Worm (Caenorhabditis elegans) whole organism, L1 larva: ENCODE measurements around the gene Y45F10B.8.

Source experiments
- C16A3.4 ChIP-seq: fragments of 150-350 bp; optimal IDR thresholded peaks from 2 replicates; lab custom pipeline; 2014; ENCODE audit warnings: missing biosample characterization, missing genetic modification characterization
- aha-1 ChIP-seq: fragments of 150-350 bp; optimal IDR thresholded peaks from 2 replicates; lab custom pipeline; 2014; ENCODE audit warnings: missing biosample characterization, missing genetic modification characterization
- alr-1 ChIP-seq: fragments of 200-800 bp; sonication (Bioruptor generic); optimal IDR thresholded peaks from 2 replicates; lab custom pipeline; 2018; ENCODE audit warnings: borderline replicate concordance, mild to moderate bottlenecking, missing genetic modification characterization, missing compliant biosample characterization
- blmp-1 ChIP-seq: fragments of 150-350 bp; optimal IDR thresholded peaks from 2 replicates; lab custom pipeline; 2014; ENCODE audit warnings: missing biosample characterization, missing genetic modification characterization
- ceh-88 ChIP-seq: fragments of 200-800 bp; sonication (Bioruptor generic); IDR thresholded peaks from 2 replicates; pipeline ENCODE4 v1.3.6; 2022; ENCODE audit warnings: missing genetic modification characterization, missing compliant biosample characterization
- ces-1 ChIP-seq: fragments of 150-350 bp; optimal IDR thresholded peaks from 2 replicates; lab custom pipeline; 2014; ENCODE audit warnings: missing biosample characterization, missing genetic modification reagents, missing genetic modification characterization
- efl-1 ChIP-seq, 4 experiments: fragments of 150-350 bp; optimal IDR thresholded peaks in 3 of 4; peaks in 1 of 4; 1 replicate in 1 of 4; 2 replicates in 3 of 4; lab custom pipeline; 2014; ENCODE audit warnings: missing biosample characterization in 2 of 4, missing genetic modification characterization in 2 of 4, missing genetic modification reagents in 2 of 4
- egl-13 ChIP-seq: sonication (generic microtip); optimal IDR thresholded peaks from 2 replicates; lab custom pipeline; 2016; ENCODE audit warnings: missing genotype, missing genetic modification reagents, missing genetic modification characterization, missing compliant biosample characterization
- egl-27 ChIP-seq, 2 experiments: fragments of 150-350 bp in 1 of 2; sonication (generic microtip); optimal IDR thresholded peaks; 3 replicates each; lab custom pipeline; 2017 to 2018; ENCODE audit warnings: missing biosample characterization in 2 of 2, missing genetic modification characterization in 2 of 2, missing genetic modification reagents in 2 of 2
- fkh-8 ChIP-seq: sonication (generic microtip); optimal IDR thresholded peaks from 2 replicates; lab custom pipeline; 2016; ENCODE audit warnings: mild to moderate bottlenecking, missing genetic modification characterization, missing compliant biosample characterization
- hlh-4 ChIP-seq: sonication (generic microtip); optimal IDR thresholded peaks from 2 replicates; lab custom pipeline; 2016; ENCODE audit warnings: mild to moderate bottlenecking, missing genetic modification characterization, missing compliant biosample characterization
- hpl-2 ChIP-seq: fragments of 150-350 bp; optimal IDR thresholded peaks from 2 replicates; lab custom pipeline; 2014; ENCODE audit warnings: missing biosample characterization, missing genetic modification reagents, missing genetic modification characterization
- isw-1 ChIP-seq: fragments of 200-800 bp; sonication (Bioruptor generic); IDR thresholded peaks from 2 replicates; pipeline ENCODE4 v1.3.6; 2022; ENCODE audit warnings: missing genetic modification characterization, missing compliant biosample characterization
- jun-1 ChIP-seq: fragments of 150-350 bp; optimal IDR thresholded peaks from 2 replicates; lab custom pipeline; 2014; ENCODE audit warnings: missing biosample characterization, missing genetic modification reagents, missing genetic modification characterization
- lin-14 ChIP-seq: fragments of 200-800 bp; sonication (Bioruptor generic); optimal IDR thresholded peaks from 2 replicates; lab custom pipeline; 2018; ENCODE audit warnings: mild to moderate bottlenecking, missing genetic modification characterization, moderate library complexity, missing compliant biosample characterization
- lin-39 ChIP-seq: fragments of 150-350 bp; optimal IDR thresholded peaks from 2 replicates; lab custom pipeline; 2014; ENCODE audit warnings: missing biosample characterization, missing genetic modification reagents, missing genetic modification characterization
- lsy-2 ChIP-seq, 2 experiments: fragments of 150-350 bp; optimal IDR thresholded peaks; 2 replicates each; lab custom pipeline; 2014; ENCODE audit warnings: missing biosample characterization in 2 of 2, missing genetic modification characterization in 2 of 2
- mab-9 ChIP-seq: fragments of 200-800 bp; sonication (Bioruptor generic); IDR thresholded peaks from 2 replicates; pipeline ENCODE4 v1.3.6; 2022; ENCODE audit warnings: missing genetic modification reagents, missing genetic modification characterization, missing compliant biosample characterization
- nhr-11 ChIP-seq: fragments of 150-350 bp; optimal IDR thresholded peaks from 2 replicates; lab custom pipeline; 2014; ENCODE audit warnings: missing biosample characterization, missing genetic modification characterization
- nhr-12 ChIP-seq: sonication (generic microtip); optimal IDR thresholded peaks from 2 replicates; lab custom pipeline; 2017; ENCODE audit warnings: missing biosample characterization, missing genetic modification characterization
- nhr-20 ChIP-seq: sonication (generic microtip); optimal IDR thresholded peaks from 2 replicates; lab custom pipeline; 2016; ENCODE audit warnings: mild to moderate bottlenecking, missing genetic modification characterization, missing compliant biosample characterization
- nhr-71 ChIP-seq: sonication (generic microtip); optimal IDR thresholded peaks from 2 replicates; lab custom pipeline; 2016; ENCODE audit warnings: mild to moderate bottlenecking, missing genetic modification characterization, moderate library complexity, missing compliant biosample characterization
- nhr-76 ChIP-seq: sonication (generic microtip); optimal IDR thresholded peaks from 2 replicates; lab custom pipeline; 2017; ENCODE audit warnings: missing biosample characterization, missing genetic modification characterization
- pag-3 ChIP-seq: sonication (generic microtip); optimal IDR thresholded peaks from 2 replicates; lab custom pipeline; 2017; ENCODE audit warnings: missing genetic modification characterization, mild to moderate bottlenecking, missing compliant biosample characterization, antibody characterized with exemption, borderline replicate concordance; ENCODE audit not compliant: insufficient read depth
- pqm-1 ChIP-seq: sonication (generic microtip); optimal IDR thresholded peaks from 3 replicates; lab custom pipeline; 2017; ENCODE audit warnings: missing biosample characterization, missing genetic modification characterization
- sox-4 ChIP-seq: sonication (generic microtip); optimal IDR thresholded peaks from 2 replicates; lab custom pipeline; 2016; ENCODE audit warnings: missing genetic modification characterization, missing compliant biosample characterization
- tbx-2 ChIP-seq: sonication (generic microtip); optimal IDR thresholded peaks from 2 replicates; lab custom pipeline; 2016; ENCODE audit warnings: missing genetic modification characterization, missing compliant biosample characterization
- vab-15 ChIP-seq: sonication (generic microtip); optimal IDR thresholded peaks from 2 replicates; lab custom pipeline; 2017; ENCODE audit warnings: missing genotype, mild to moderate bottlenecking, missing genetic modification characterization, missing compliant biosample characterization
- xbp-1 ChIP-seq: sonication (generic microtip); optimal IDR thresholded peaks from 2 replicates; lab custom pipeline; 2016; ENCODE audit warnings: missing genetic modification characterization, missing compliant biosample characterization
- ztf-11 ChIP-seq, 2 experiments: sonication (generic microtip); optimal IDR thresholded peaks; 2 replicates each; lab custom pipeline; 2016 to 2017; ENCODE audit warnings: missing genetic modification characterization in 2 of 2, missing biosample characterization in 1 of 2, missing compliant biosample characterization in 1 of 2

Gene Y45F10B.8

ce11 chrIV:13559020-13559419, 19.1 kb downstream of the Y45F10B.8 start (continued):
- TF ChIP-seq pag-3 (tag; lab: Kevin White, UChicago), result no peak

DNA sequence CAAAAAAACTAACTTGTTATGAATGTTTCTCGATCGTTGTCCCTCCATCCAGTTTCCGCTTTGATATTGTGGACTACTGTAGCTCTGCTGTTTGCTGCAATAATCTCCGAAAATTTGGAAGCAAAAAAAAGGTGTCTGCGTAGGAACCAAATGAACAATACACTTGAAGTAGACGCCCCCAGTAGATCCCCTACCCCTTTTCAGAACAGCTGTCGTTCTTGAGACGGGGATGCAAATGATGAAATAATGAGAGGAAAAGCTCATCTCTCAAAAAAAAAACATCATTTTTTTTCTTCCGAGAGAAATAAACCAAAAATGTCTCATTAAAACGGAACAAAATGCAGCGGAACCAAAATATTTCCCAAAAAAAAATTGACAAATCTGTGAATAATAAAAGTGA, 20.7 kb downstream of the Y45F10B.8 start:
- no peak for TF ChIP-seq nhr-76 (tag; lab: Kevin White, UChicago)
- TF ChIP-seq lin-14 (GFP tag; lab: Kevin White, UChicago), result peak; percentile 22

ce11 chrIV:13555508-13555907, 22.6 kb downstream of the Y45F10B.8 start:
- TF ChIP-seq lin-14 (GFP tag; lab: Kevin White, UChicago) (peak; percentile 58), aha-1 (tag; lab: Kevin White, UChicago) (no peak), ces-1 (no peak), lsy-2 (tag; optimal IDR thresholded peaks at IDR 0.05; lab: Kevin White, UChicago) (no peak), egl-13 (tag; lab: Kevin White, UChicago) (no peak), jun-1 (no peak), xbp-1 (tag; lab: Kevin White, UChicago) (no peak)

ce11 chrIV:13554350-13554749, 23.7 kb downstream of the Y45F10B.8 start:
- TF ChIP-seq efl-1 (optimal IDR thresholded peaks at IDR 0.05; lab: Kevin White, UChicago) (no peak), efl-1 (GFP tag; optimal IDR thresholded peaks at IDR 0.05 in 1 of 2; lab: Kevin White, UChicago) (peak in 1 of 2 experiments; percentile 76), tbx-2 (tag; lab: Kevin White, UChicago) (no peak)

ce11 chrIV:13549350-13549749, 28.7 kb downstream of the Y45F10B.8 start:
- no peak for TF ChIP-seq mab-9 (GFP tag; lab: Robert Waterston, UW)
- TF ChIP-seq nhr-11 (tag; lab: Kevin White, UChicago), result no peak
- no peak for TF ChIP-seq blmp-1 (tag; lab: Kevin White, UChicago)
- peak; percentile 15 for TF ChIP-seq hlh-4 (tag; lab: Kevin White, UChicago)
- no peak for TF ChIP-seq alr-1
- no peak for TF ChIP-seq hpl-2 (GFP tag; lab: Kevin White, UChicago)
- TF ChIP-seq, all 84 proteins: peak for 1

ce11 chrIV:13548188-13548587, 29.9 kb downstream of the Y45F10B.8 start, which contains the start of gene F52G2.3:
Gene F52G2.3, minus strand, starts transcription at chrIV:13548230.
- TF ChIP-seq tbx-2 (tag; lab: Kevin White, UChicago) (no peak), sox-4 (no peak), nhr-12 (tag; lab: Kevin White, UChicago) (no peak), egl-27 (tag; optimal IDR thresholded peaks at IDR 0.05; lab: Kevin White, UChicago) (no peak), mab-9 (GFP tag; lab: Robert Waterston, UW) (no peak), lin-39 (tag; lab: Kevin White, UChicago) (no peak), nhr-71 (tag; lab: Kevin White, UChicago) (no peak), isw-1 (no peak), C16A3.4 (tag; lab: Kevin White, UChicago) (no peak), fkh-8 (tag; lab: Kevin White, UChicago) (no peak), ztf-11 (tag; optimal IDR thresholded peaks at IDR 0.05; lab: Kevin White, UChicago) (no peak), pqm-1 (tag; lab: Kevin White, UChicago) (no peak), nhr-20 (tag; lab: Kevin White, UChicago) (no peak), vab-15 (tag; lab: Kevin White, UChicago) (no peak)

- TF ChIP-seq efl-1 (optimal IDR thresholded peaks at IDR 0.05; lab: Kevin White, UChicago) (no peak), efl-1 (GFP tag; optimal IDR thresholded peaks at IDR 0.05 in 1 of 2; lab: Kevin White, UChicago) (peak in 1 of 2 experiments; percentile 66), nhr-11 (tag; lab: Kevin White, UChicago) (no peak), ceh-88 (GFP tag; lab: Robert Waterston, UW) (no peak)
These were observed 37.9 kb downstream of the Y45F10B.8 start, which contains the start of gene rsd-2 for ce11 chrIV:13540165-13540564. Gene rsd-2, minus strand, starts transcription at chrIV:13540265.
